Fruit fly (Drosophila melanogaster) Kc167 (cell line): ENCODE measurements around the gene CG14015.

Experiments used
- Myc ChIP-seq: fragments of >200 bp; optimal IDR thresholded peaks from 2 replicates; lab custom pipeline; 2017; ENCODE audit warnings: missing external identifiers
- h ChIP-seq: fragments of >200 bp; optimal IDR thresholded peaks from 3 replicates; lab custom pipeline; 2018; ENCODE audit warnings: missing external identifiers
- insv ChIP-seq: fragments of >200 bp; optimal IDR thresholded peaks from 3 replicates; lab custom pipeline; 2018; ENCODE audit warnings: missing external identifiers
- psq ChIP-seq: fragments of >200 bp; optimal IDR thresholded peaks from 2 replicates; lab custom pipeline; 2017; ENCODE audit warnings: missing external identifiers
- ttk ChIP-seq: sonication (Bioruptor generic); optimal IDR thresholded peaks from 2 replicates; lab custom pipeline; 2017; ENCODE audit warnings: missing external identifiers

DNA sequence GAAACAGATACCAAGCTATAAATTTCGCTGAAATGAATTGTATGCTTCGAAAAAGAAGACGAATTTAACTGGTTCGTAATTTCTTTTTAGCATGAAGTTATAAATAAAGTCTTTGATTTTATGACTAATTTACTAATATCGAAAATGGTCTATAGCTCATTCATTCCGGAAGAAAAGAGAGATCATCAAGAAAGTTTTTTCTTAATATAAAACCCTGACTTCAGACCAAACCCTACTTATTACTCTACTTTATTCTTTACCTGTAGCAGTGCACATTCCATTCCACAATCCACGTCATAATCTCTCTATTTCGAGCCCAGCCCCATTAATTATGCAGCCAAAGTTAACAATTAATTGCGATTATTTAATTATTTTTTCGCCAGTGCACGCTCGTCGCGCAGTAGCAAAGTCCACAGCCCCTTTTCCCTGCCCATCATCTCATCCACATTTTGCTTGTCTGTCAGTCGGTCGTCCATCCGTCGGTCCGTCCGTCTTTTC lies 45.0 kb downstream of the CG14015 start:
- TF ChIP-seq psq (lab: Kevin White, UChicago) (no peak), insv (no peak), ttk (no peak), h (lab: Kevin White, UChicago) (no peak), Myc (lab: Kevin White, UChicago) (no peak)
